Worm (Caenorhabditis elegans) whole organism, L1 larva: ENCODE data around the gene F53F1.6.

Experiments used
- C16A3.4 ChIP-seq: fragments of 150-350 bp; optimal IDR thresholded peaks from 2 replicates; lab custom pipeline; 2014; ENCODE audit warnings: missing biosample characterization, missing genetic modification characterization
- C34B4.2 ChIP-seq: sonication (generic microtip); optimal IDR thresholded peaks from 2 replicates; lab custom pipeline; 2017; ENCODE audit warnings: mild to moderate bottlenecking, missing genetic modification characterization, missing compliant biosample characterization
- F16B12.6 ChIP-seq: fragments of 150-350 bp; optimal IDR thresholded peaks from 2 replicates; lab custom pipeline; 2014; ENCODE audit warnings: missing biosample characterization, missing genetic modification characterization
- aha-1 ChIP-seq: fragments of 150-350 bp; optimal IDR thresholded peaks from 2 replicates; lab custom pipeline; 2014; ENCODE audit warnings: missing biosample characterization, missing genetic modification characterization
- blmp-1 ChIP-seq: fragments of 150-350 bp; optimal IDR thresholded peaks from 2 replicates; lab custom pipeline; 2014; ENCODE audit warnings: missing biosample characterization, missing genetic modification characterization
- ceh-8 ChIP-seq: fragments of 200-800 bp; sonication (Bioruptor generic); optimal IDR thresholded peaks from 2 replicates; lab custom pipeline; 2018; ENCODE audit warnings: mild to moderate bottlenecking, missing genetic modification characterization, moderate library complexity, missing compliant biosample characterization
- dpl-1 ChIP-seq, 3 experiments: fragments of 150-350 bp in 2 of 3; sonication (generic microtip) in 1 of 3; optimal IDR thresholded peaks; 2 replicates each; lab custom pipeline; 2014 to 2017; ENCODE audit warnings: missing biosample characterization in 3 of 3, missing genetic modification characterization in 3 of 3, missing genetic modification reagents in 3 of 3
- dsc-1 ChIP-seq: sonication (generic microtip); optimal IDR thresholded peaks from 2 replicates; lab custom pipeline; 2016; ENCODE audit warnings: mild to moderate bottlenecking, missing genetic modification characterization, missing compliant biosample characterization
- efl-1 ChIP-seq, 4 experiments: fragments of 150-350 bp; optimal IDR thresholded peaks in 3 of 4; peaks in 1 of 4; 1 replicate in 1 of 4; 2 replicates in 3 of 4; lab custom pipeline; 2014; ENCODE audit warnings: missing biosample characterization in 2 of 4, missing genetic modification characterization in 2 of 4, missing genetic modification reagents in 2 of 4
- efl-3 ChIP-seq: fragments of 200-800 bp; sonication (Bioruptor generic); optimal IDR thresholded peaks from 2 replicates; lab custom pipeline; 2018; ENCODE audit warnings: mild to moderate bottlenecking, missing genetic modification characterization, missing compliant biosample characterization
- egl-13 ChIP-seq: sonication (generic microtip); optimal IDR thresholded peaks from 2 replicates; lab custom pipeline; 2016; ENCODE audit warnings: missing genotype, missing genetic modification reagents, missing genetic modification characterization, missing compliant biosample characterization
- egl-27 ChIP-seq, 2 experiments: fragments of 150-350 bp in 1 of 2; sonication (generic microtip); optimal IDR thresholded peaks; 3 replicates each; lab custom pipeline; 2017 to 2018; ENCODE audit warnings: missing biosample characterization in 2 of 2, missing genetic modification characterization in 2 of 2, missing genetic modification reagents in 2 of 2
- elt-3 ChIP-seq, 6 experiments: fragments of 150-350 bp in 1 of 6; sonication (generic microtip); optimal IDR thresholded peaks; 2 replicates each; lab custom pipeline; 2017 to 2018; ENCODE audit warnings: missing biosample characterization in 6 of 6, missing genetic modification characterization in 6 of 6, inconsistent platforms in 1 of 6
- fkh-10 ChIP-seq: sonication (generic microtip); optimal IDR thresholded peaks from 2 replicates; lab custom pipeline; 2017; ENCODE audit warnings: missing biosample characterization, missing genetic modification reagents, missing genetic modification characterization
- fkh-4 ChIP-seq: sonication (generic microtip); optimal IDR thresholded peaks from 2 replicates; lab custom pipeline; 2016; ENCODE audit warnings: missing compliant biosample characterization, missing genetic modification characterization, borderline replicate concordance
- fkh-8 ChIP-seq: sonication (generic microtip); optimal IDR thresholded peaks from 2 replicates; lab custom pipeline; 2016; ENCODE audit warnings: mild to moderate bottlenecking, missing genetic modification characterization, missing compliant biosample characterization
- grh-1 ChIP-seq: fragments of 200-800 bp; sonication (Bioruptor generic); IDR thresholded peaks from 2 replicates; pipeline ENCODE4 v1.3.6; 2022; ENCODE audit warnings: missing genetic modification reagents, missing genetic modification characterization, missing compliant biosample characterization
- hlh-17 ChIP-seq: fragments of 200-800 bp; sonication (Bioruptor generic); optimal IDR thresholded peaks from 2 replicates; lab custom pipeline; 2018; ENCODE audit warnings: missing genetic modification characterization, mild to moderate bottlenecking, missing compliant biosample characterization, moderate library complexity, borderline replicate concordance
- irx-1 ChIP-seq: sonication (generic microtip); optimal IDR thresholded peaks from 2 replicates; lab custom pipeline; 2016; ENCODE audit warnings: missing genetic modification characterization, missing compliant biosample characterization
- jun-1 ChIP-seq: fragments of 150-350 bp; optimal IDR thresholded peaks from 2 replicates; lab custom pipeline; 2014; ENCODE audit warnings: missing biosample characterization, missing genetic modification reagents, missing genetic modification characterization
- lin-15B ChIP-seq: fragments of 150-350 bp; sonication (generic microtip); optimal IDR thresholded peaks from 3 replicates; lab custom pipeline; 2014; ENCODE audit warnings: missing biosample characterization, missing genetic modification characterization
- lin-35 ChIP-seq, 2 experiments: fragments of 150-350 bp; optimal IDR thresholded peaks; 2 replicates each; lab custom pipeline; 2014; ENCODE audit warnings: missing biosample characterization in 2 of 2, missing genetic modification characterization in 2 of 2, missing genetic modification reagents in 2 of 2
- lin-39 ChIP-seq: fragments of 150-350 bp; optimal IDR thresholded peaks from 2 replicates; lab custom pipeline; 2014; ENCODE audit warnings: missing biosample characterization, missing genetic modification reagents, missing genetic modification characterization
- lir-3 ChIP-seq: sonication (generic microtip); optimal IDR thresholded peaks from 2 replicates; lab custom pipeline; 2016; ENCODE audit warnings: mild to moderate bottlenecking, missing genetic modification characterization, moderate library complexity, missing compliant biosample characterization; ENCODE audit not compliant: poor library complexity
- lsy-2 ChIP-seq, 2 experiments: fragments of 150-350 bp; optimal IDR thresholded peaks; 2 replicates each; lab custom pipeline; 2014; ENCODE audit warnings: missing biosample characterization in 2 of 2, missing genetic modification characterization in 2 of 2
- mab-9 ChIP-seq: fragments of 200-800 bp; sonication (Bioruptor generic); IDR thresholded peaks from 2 replicates; pipeline ENCODE4 v1.3.6; 2022; ENCODE audit warnings: missing genetic modification reagents, missing genetic modification characterization, missing compliant biosample characterization
- mdl-1 ChIP-seq, 2 experiments: fragments of 150-350 bp; optimal IDR thresholded peaks; 2 replicates each; lab custom pipeline; 2014 to 2017; ENCODE audit warnings: missing biosample characterization in 2 of 2, missing genetic modification characterization in 2 of 2, inconsistent platforms in 1 of 2
- mef-2 ChIP-seq: fragments of 150-350 bp; optimal IDR thresholded peaks from 2 replicates; lab custom pipeline; 2014; ENCODE audit warnings: missing biosample characterization, missing genetic modification characterization
- nhr-12 ChIP-seq: sonication (generic microtip); optimal IDR thresholded peaks from 2 replicates; lab custom pipeline; 2017; ENCODE audit warnings: missing biosample characterization, missing genetic modification characterization
- nhr-19 ChIP-seq: fragments of 200-800 bp; sonication (Bioruptor generic); conservative IDR thresholded peaks from 2 replicates; pipeline ENCODE4 v1.3.6; 2022; ENCODE audit warnings: missing genetic modification characterization, missing compliant biosample characterization
- nhr-28 ChIP-seq: fragments of 150-350 bp; optimal IDR thresholded peaks from 2 replicates; lab custom pipeline; 2014; ENCODE audit warnings: missing biosample characterization, missing genetic modification characterization
- nhr-77 ChIP-seq: fragments of 150-350 bp; optimal IDR thresholded peaks from 2 replicates; lab custom pipeline; 2014; ENCODE audit warnings: missing biosample characterization, missing genetic modification characterization
- nhr-85 ChIP-seq: sonication (generic microtip); peaks from one replicate; lab custom pipeline; 2016; ENCODE audit warnings: missing genetic modification characterization, inconsistent platforms, missing compliant biosample characterization
- nhr-90 ChIP-seq: sonication (generic microtip); optimal IDR thresholded peaks from 2 replicates; lab custom pipeline; 2016; ENCODE audit warnings: mild to moderate bottlenecking, missing genetic modification characterization, missing compliant biosample characterization; ENCODE audit not compliant: poor library complexity
- pag-3 ChIP-seq: sonication (generic microtip); optimal IDR thresholded peaks from 2 replicates; lab custom pipeline; 2017; ENCODE audit warnings: missing genetic modification characterization, mild to moderate bottlenecking, missing compliant biosample characterization, antibody characterized with exemption, borderline replicate concordance; ENCODE audit not compliant: insufficient read depth
- rnt-1 ChIP-seq: sonication (generic microtip); optimal IDR thresholded peaks from 2 replicates; lab custom pipeline; 2016; ENCODE audit warnings: mild to moderate bottlenecking, missing genetic modification characterization, moderate library complexity, missing compliant biosample characterization
- skn-1 ChIP-seq: fragments of 150-350 bp; optimal IDR thresholded peaks from 2 replicates; lab custom pipeline; 2014; ENCODE audit warnings: missing biosample characterization, missing genetic modification characterization
- snu-23 ChIP-seq: sonication (generic microtip); optimal IDR thresholded peaks from 2 replicates; lab custom pipeline; 2016; ENCODE audit warnings: missing genetic modification characterization, missing compliant biosample characterization
- sox-4 ChIP-seq: sonication (generic microtip); optimal IDR thresholded peaks from 2 replicates; lab custom pipeline; 2016; ENCODE audit warnings: missing genetic modification characterization, missing compliant biosample characterization
- swsn-7 ChIP-seq: sonication (generic microtip); optimal IDR thresholded peaks from 2 replicates; lab custom pipeline; 2016; ENCODE audit warnings: missing genetic modification characterization, missing compliant biosample characterization
- tlp-1 ChIP-seq: fragments of 150-350 bp; optimal IDR thresholded peaks from 2 replicates; lab custom pipeline; 2014; ENCODE audit warnings: missing biosample characterization, missing genetic modification characterization
- unc-130 ChIP-seq: fragments of 150-350 bp; optimal IDR thresholded peaks from 2 replicates; lab custom pipeline; 2017; ENCODE audit warnings: missing biosample characterization, missing genetic modification characterization, inconsistent platforms
- unc-30 ChIP-seq: sonication (generic microtip); optimal IDR thresholded peaks from 2 replicates; lab custom pipeline; 2017; ENCODE audit warnings: missing biosample characterization, missing genetic modification characterization
- unc-86 ChIP-seq: sonication (generic microtip); optimal IDR thresholded peaks from 2 replicates; lab custom pipeline; 2016; ENCODE audit warnings: missing genetic modification characterization, missing compliant biosample characterization
- zip-4 ChIP-seq: fragments of 200-800 bp; sonication (Bioruptor generic); optimal IDR thresholded peaks from 2 replicates; lab custom pipeline; 2018; ENCODE audit warnings: mild to moderate bottlenecking, missing genetic modification characterization, moderate library complexity, missing compliant biosample characterization

Gene F53F1.6

ce11 chrV:13462974-13463373 is 45.6 kb upstream of the F53F1.6 start, which contains the start of gene frm-10 (continued):
- TF ChIP-seq jun-1 (tag; lab: Kevin White, UChicago), result peak; percentile 34
- no peak for TF ChIP-seq aha-1 (tag; lab: Kevin White, UChicago)
- peak; percentile 30 for TF ChIP-seq lir-3
- TF ChIP-seq efl-1 (optimal IDR thresholded peaks at IDR 0.05; lab: Kevin White, UChicago), result peak; percentile 54 to 71
- TF ChIP-seq efl-1 (GFP tag; optimal IDR thresholded peaks at IDR 0.05 in 1 of 2; lab: Kevin White, UChicago), result peak; percentile 50 to 95
- TF ChIP-seq lsy-2 (tag; optimal IDR thresholded peaks at IDR 0.05; lab: Kevin White, UChicago), result peak; percentile 52 to 67
- TF ChIP-seq unc-86, result peak; percentile 26
- no peak for TF ChIP-seq tlp-1 (tag; lab: Kevin White, UChicago)
- TF ChIP-seq fkh-10, result no peak
- TF ChIP-seq F16B12.6, result peak; percentile 60
- no peak for TF ChIP-seq sox-4 (tag; lab: Kevin White, UChicago)
- TF ChIP-seq nhr-77 (tag; lab: Kevin White, UChicago), result peak; percentile 44
- no peak for TF ChIP-seq unc-130 (tag; lab: Kevin White, UChicago)
- peak in 1 of 2 experiments; percentile 84 for TF ChIP-seq mdl-1 (tag; optimal IDR thresholded peaks at IDR 0.05; lab: Kevin White, UChicago)

DNA sequence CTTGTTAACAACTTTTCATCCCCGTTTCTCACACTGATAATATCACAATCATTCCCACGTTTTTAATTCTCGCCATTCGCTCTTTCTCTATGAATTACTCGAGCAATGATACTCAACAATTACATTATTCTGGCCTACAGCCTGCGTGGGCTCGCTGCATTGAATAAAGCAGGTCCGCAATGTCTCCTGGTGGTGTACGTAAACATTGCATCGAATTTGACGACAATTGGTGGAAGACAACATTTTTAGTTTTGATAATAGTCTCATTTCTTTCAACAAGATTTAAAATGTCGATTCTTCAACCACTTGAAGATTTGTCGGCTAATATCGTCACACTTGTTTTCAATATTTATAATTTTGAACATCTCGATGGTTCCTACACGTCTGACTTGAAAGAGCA is 41.9 kb upstream of the F53F1.6 start, which contains the start of gene bath-39:
Gene bath-39, plus strand, starts transcription at position 137 of the 400 bp plus-strand sequence.
- no peak for TF ChIP-seq grh-1 (GFP tag; lab: Robert Waterston, UW)
- TF ChIP-seq ceh-8, result no peak
- TF ChIP-seq lin-15B (tag; lab: Kevin White, UChicago), result peak; percentile 1
- TF ChIP-seq fkh-8 (tag; lab: Kevin White, UChicago), result no peak
- peak in 1 of 2 experiments; percentile 28 for TF ChIP-seq efl-1 (optimal IDR thresholded peaks at IDR 0.05; lab: Kevin White, UChicago)
- TF ChIP-seq efl-1 (GFP tag; optimal IDR thresholded peaks at IDR 0.05 in 1 of 2; lab: Kevin White, UChicago), result peak; percentile 19 to 84
- TF ChIP-seq skn-1, result no peak
- TF ChIP-seq zip-4 (GFP tag; lab: Kevin White, UChicago), result no peak
- TF ChIP-seq F16B12.6, result peak; percentile 81
- peak; percentile 32 for TF ChIP-seq rnt-1 (tag; lab: Kevin White, UChicago)
- TF ChIP-seq dpl-1 (GFP tag; optimal IDR thresholded peaks at IDR 0.05; lab: Kevin White, UChicago), result peak in 2 of 3 experiments; percentile 19 to 48
- TF ChIP-seq lin-35 (GFP tag; optimal IDR thresholded peaks at IDR 0.05; lab: Kevin White, UChicago), result peak; percentile 18 to 35
- peak; percentile 28 for TF ChIP-seq snu-23 (GFP tag; lab: Kevin White, UChicago)
- no peak for TF ChIP-seq swsn-7 (tag; lab: Kevin White, UChicago)
- peak in 1 of 2 experiments; percentile 40 for TF ChIP-seq lsy-2 (tag; optimal IDR thresholded peaks at IDR 0.05; lab: Kevin White, UChicago)
- peak; percentile 22 for TF ChIP-seq blmp-1 (tag; lab: Kevin White, UChicago)

DNA sequence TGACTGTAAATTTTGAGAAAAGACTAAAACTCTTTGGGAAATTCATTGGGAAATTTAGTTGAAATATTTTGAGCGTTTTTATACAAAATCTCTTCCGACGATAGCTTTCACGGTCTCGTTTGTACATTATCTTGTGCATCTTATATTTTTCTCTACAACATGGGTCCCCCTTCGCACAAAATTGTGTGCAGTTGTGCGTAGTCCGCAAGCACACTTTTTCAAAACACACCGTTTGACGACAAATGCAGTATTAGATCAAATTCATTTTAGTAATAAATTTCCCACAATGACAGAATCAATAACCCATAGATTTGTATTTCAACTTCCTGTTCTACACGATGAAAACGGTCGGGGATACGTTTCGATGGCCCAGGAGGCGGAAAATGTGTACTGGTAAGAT is 40.4 kb upstream of the F53F1.6 start, which contains the start of gene F25H9.2:
Gene F25H9.2, plus strand, starts transcription at position 226 of the 400 bp plus-strand sequence.
- TF ChIP-seq dsc-1 (tag; lab: Kevin White, UChicago) (no peak), lin-15B (tag; lab: Kevin White, UChicago) (no peak), sox-4 (tag; lab: Kevin White, UChicago) (no peak), nhr-85 (tag; lab: Kevin White, UChicago) (no peak), egl-27 (tag; optimal IDR thresholded peaks at IDR 0.05; lab: Kevin White, UChicago) (no peak), fkh-10 (no peak), aha-1 (tag; lab: Kevin White, UChicago) (no peak), C16A3.4 (tag; lab: Kevin White, UChicago) (peak; percentile 46), egl-13 (no peak), grh-1 (GFP tag; lab: Robert Waterston, UW) (no peak), pag-3 (tag; lab: Kevin White, UChicago) (no peak), rnt-1 (tag; lab: Kevin White, UChicago) (peak; percentile 29), nhr-12 (tag; lab: Kevin White, UChicago) (no peak), fkh-4 (tag; lab: Kevin White, UChicago) (no peak), mab-9 (GFP tag; lab: Robert Waterston, UW) (no peak), nhr-77 (tag; lab: Kevin White, UChicago) (no peak), efl-3 (GFP tag; lab: Kevin White, UChicago) (no peak), C34B4.2 (no peak), hlh-17 (no peak), nhr-90 (tag; lab: Kevin White, UChicago) (no peak), dpl-1 (GFP tag; optimal IDR thresholded peaks at IDR 0.05; lab: Kevin White, UChicago) (peak in 2 of 3 experiments; percentile 55 to 61), unc-30 (tag; lab: Kevin White, UChicago) (no peak), nhr-19 (GFP tag; lab: Robert Waterston, UW) (no peak), irx-1 (tag; lab: Kevin White, UChicago) (no peak), snu-23 (GFP tag; lab: Kevin White, UChicago) (peak; percentile 47), mef-2 (tag; lab: Kevin White, UChicago) (no peak), elt-3 (tag; optimal IDR thresholded peaks at IDR 0.05; lab: Kevin White, UChicago) (no peak), lin-39 (tag; lab: Kevin White, UChicago) (no peak), blmp-1 (tag; lab: Kevin White, UChicago) (peak; percentile 26), ceh-8 (no peak), zip-4 (GFP tag; lab: Kevin White, UChicago) (no peak), swsn-7 (tag; lab: Kevin White, UChicago) (no peak), lin-35 (GFP tag; optimal IDR thresholded peaks at IDR 0.05; lab: Kevin White, UChicago) (peak; percentile 26 to 59), nhr-28 (tag; lab: Kevin White, UChicago) (no peak)
